Worm (Caenorhabditis elegans): ENCODE data around the gene C03B1.13.

The C03B1.13 gene

ce11 chrX:6371192-6372116, 33.6 kb upstream of the C03B1.13 start (continued):
- TF ChIP-seq unc-62 (GFP tag; optimal IDR thresholded peaks at IDR 0.05) (no peak), zag-1 (tag; optimal IDR thresholded peaks at IDR 0.05) (no peak), ZK546.5 (tag; optimal IDR thresholded peaks at IDR 0.05) (no peak), mbf-1 (tag; optimal IDR thresholded peaks at IDR 0.05) (no peak), ztf-4 (tag; optimal IDR thresholded peaks at IDR 0.05) (peak; percentile 12), dmd-4 (tag; optimal IDR thresholded peaks at IDR 0.05) (no peak), ceh-82 (tag; optimal IDR thresholded peaks at IDR 0.05) (no peak), R02D3.7 (tag; optimal IDR thresholded peaks at IDR 0.05) (no peak), alr-1 (tag; optimal IDR thresholded peaks at IDR 0.05) (no peak), snpc-4 (tag; optimal IDR thresholded peaks at IDR 0.05) (no peak), fos-1 (tag; optimal IDR thresholded peaks at IDR 0.05) (peak; percentile 25), nhr-11 (tag; optimal IDR thresholded peaks at IDR 0.05) (no peak), crh-2 (tag; optimal IDR thresholded peaks at IDR 0.05) (peak; percentile 49), C34F6.9 (tag; optimal IDR thresholded peaks at IDR 0.05) (peak; percentile 34), nhr-23 (tag; optimal IDR thresholded peaks at IDR 0.05) (no peak), nhr-6 (tag; optimal IDR thresholded peaks at IDR 0.05) (no peak), sem-4 (tag; optimal IDR thresholded peaks at IDR 0.05) (no peak), skn-1 (tag; optimal IDR thresholded peaks at IDR 0.05) (no peak), elt-1 (tag; optimal IDR thresholded peaks at IDR 0.05) (no peak), nhr-237 (tag; optimal IDR thresholded peaks at IDR 0.05) (no peak), Y55F3AM.14 (GFP tag; optimal IDR thresholded peaks at IDR 0.05) (no peak)

ce11 chrX:6369717-6370116, 31.9 kb upstream of the C03B1.13 start, which contains the start of gene C03B1.2:
TSS of gene C03B1.2 (plus strand) at chrX:6370017.
- TF ChIP-seq mdl-1 (tag; optimal IDR thresholded peaks at IDR 0.05) (no peak), sma-9 (GFP tag; optimal IDR thresholded peaks at IDR 0.05) (no peak), sma-9 (tag; optimal IDR thresholded peaks at IDR 0.05) (no peak), alr-1 (tag; optimal IDR thresholded peaks at IDR 0.05) (no peak), mab-5 (tag; optimal IDR thresholded peaks at IDR 0.05) (no peak), gmeb-1 (tag; optimal IDR thresholded peaks at IDR 0.05) (no peak), lsy-2 (tag; optimal IDR thresholded peaks at IDR 0.05) (no peak), zag-1 (tag; optimal IDR thresholded peaks at IDR 0.05) (no peak), peb-1 (tag; optimal IDR thresholded peaks at IDR 0.05) (no peak)

ce11 chrX:6365715-6366114, 27.9 kb upstream of the C03B1.13 start, which contains the start of gene C03B1.3:
TSS of gene C03B1.3 (plus strand) at chrX:6366015.
- TF ChIP-seq lin-39 (tag; optimal IDR thresholded peaks at IDR 0.05) (no peak), nhr-237 (tag; optimal IDR thresholded peaks at IDR 0.05) (no peak), ztf-1 (GFP tag; conservative IDR thresholded peaks at IDR 0.05) (no peak), blmp-1 (tag; optimal IDR thresholded peaks at IDR 0.05; ENCODE audit: insufficient read depth) (no peak), nhr-23 (tag; optimal IDR thresholded peaks at IDR 0.05) (no peak), nhr-129 (tag; optimal IDR thresholded peaks at IDR 0.05) (no peak), dmd-4 (tag; optimal IDR thresholded peaks at IDR 0.05) (no peak), nhr-12 (tag; optimal IDR thresholded peaks at IDR 0.05) (no peak), ceh-16 (tag; optimal IDR thresholded peaks at IDR 0.05) (no peak), ztf-4 (tag; optimal IDR thresholded peaks at IDR 0.05) (no peak), lin-13 (GFP tag; optimal IDR thresholded peaks at IDR 0.05) (no peak), aly-2 (tag; optimal IDR thresholded peaks at IDR 0.05) (no peak)

- TF ChIP-seq ama-1 (optimal IDR thresholded peaks at IDR 0.05) = no peak
- no peak for TF ChIP-seq unc-55 (GFP tag; optimal IDR thresholded peaks at IDR 0.05)
- TF ChIP-seq nhr-21 (tag; optimal IDR thresholded peaks at IDR 0.05) = no peak
Measured at ce11 chrX:6364196-6364595, 26.3 kb upstream of the C03B1.13 start, which contains the start of gene C03B1.4. TSS of gene C03B1.4 (plus strand) at chrX:6364496.

Measured in whole organism, L2 larva.